Worm (Caenorhabditis elegans): ENCODE results near the gene F16H6.7.

F16H6.7 gene

DNA sequence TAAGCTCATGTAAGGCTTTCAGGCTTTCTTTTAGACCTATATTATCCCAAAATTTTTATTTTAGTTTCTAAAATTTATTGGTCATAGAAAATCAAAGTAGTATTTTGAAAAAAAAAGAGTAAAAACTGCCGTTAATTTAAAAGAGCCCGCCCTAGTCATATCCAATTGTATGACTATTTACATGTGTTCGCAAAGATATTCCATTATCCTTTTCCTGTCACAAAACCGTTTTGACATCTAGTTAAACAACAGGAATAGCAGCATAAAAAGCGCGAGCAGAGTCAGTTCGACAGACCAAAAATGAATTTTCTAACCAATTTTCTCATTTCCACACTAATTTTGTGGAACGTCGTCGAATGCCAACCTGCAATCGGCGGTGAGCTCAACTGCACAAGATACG lies 14.0 kb downstream of the F16H6.7 start, which contains the start of gene F16H6.3:
Gene F16H6.3 (plus strand): TSS at position 301 of the 400 bp plus-strand sequence.
- TF ChIP-seq sea-1 (GFP tag; conservative IDR thresholded peaks at IDR 0.05) (no peak), tra-4 (tag; optimal IDR thresholded peaks at IDR 0.05) (no peak), ceh-13 (GFP tag; optimal IDR thresholded peaks at IDR 0.05) (no peak), aly-1 (tag; optimal IDR thresholded peaks at IDR 0.05) (no peak), F13C5.2 (tag; optimal IDR thresholded peaks at IDR 0.05) (no peak), tbx-37 (GFP tag; conservative IDR thresholded peaks at IDR 0.05) (no peak), scrt-1 (GFP tag; IDR thresholded peaks at IDR 0.05) (no peak)

DNA sequence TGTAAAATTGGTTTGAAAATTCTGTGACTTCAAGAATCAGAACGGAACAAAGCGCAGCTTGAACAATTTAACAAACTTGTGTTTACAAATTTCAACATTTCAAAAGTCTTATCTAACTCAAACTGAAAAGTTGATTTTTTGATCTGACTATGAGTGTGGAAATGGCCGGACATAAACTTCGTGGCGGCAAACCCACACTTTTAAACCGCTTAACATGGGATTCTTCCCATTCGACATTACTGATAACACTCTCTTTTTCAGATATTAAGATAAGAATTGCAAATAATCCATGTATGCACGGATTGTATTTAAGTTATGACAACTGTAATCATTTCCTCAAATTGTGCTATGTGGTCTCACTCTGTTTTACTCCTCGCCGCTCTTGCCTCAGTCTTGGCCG lies 17.8 kb downstream of the F16H6.7 start, which contains the start of gene clec-42:
Gene clec-42 (plus strand): TSS at position 285 of the 400 bp plus-strand sequence.
- TF ChIP-seq hnd-1 (tag; optimal IDR thresholded peaks at IDR 0.05) (no peak), flt-1 (GFP tag; IDR thresholded peaks at IDR 0.05) (no peak), ceh-36 (tag; optimal IDR thresholded peaks at IDR 0.05) (no peak), sea-1 (GFP tag; conservative IDR thresholded peaks at IDR 0.05) (no peak), tra-4 (tag; optimal IDR thresholded peaks at IDR 0.05) (no peak), hmg-4 (GFP tag; optimal IDR thresholded peaks at IDR 0.05) (no peak), ama-1 (optimal IDR thresholded peaks at IDR 0.05) (no peak)

DNA sequence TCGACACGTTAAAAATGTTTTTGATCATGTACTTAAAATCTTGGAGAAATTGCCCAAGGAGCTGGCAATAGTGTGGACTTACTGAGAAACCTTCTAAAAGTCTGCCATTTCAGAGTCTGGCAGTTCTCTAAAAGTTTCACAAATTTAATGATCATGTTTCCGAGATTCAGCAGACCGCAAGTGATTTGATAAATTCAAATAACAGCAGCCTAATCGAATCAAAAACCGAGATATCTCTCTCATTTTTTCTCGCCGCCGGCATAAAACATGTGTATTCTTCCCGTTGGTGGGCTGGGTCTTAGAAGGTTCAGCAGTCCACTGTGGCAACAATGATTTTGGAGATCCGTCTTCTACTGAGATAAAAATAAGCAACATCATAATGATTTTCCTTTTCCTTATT lies 19.8 kb downstream of the F16H6.7 start, which contains the start of gene clec-246:
Gene clec-246 (plus strand): TSS at position 301 of the 400 bp plus-strand sequence.
- TF ChIP-seq hmbx-1 (tag; optimal IDR thresholded peaks at IDR 0.05) (no peak), B0310.2 (tag; optimal IDR thresholded peaks at IDR 0.05) (no peak), F13C5.2 (tag; optimal IDR thresholded peaks at IDR 0.05) (no peak), hmg-4 (GFP tag; optimal IDR thresholded peaks at IDR 0.05) (no peak), tra-4 (tag; optimal IDR thresholded peaks at IDR 0.05) (no peak), pes-1 (GFP tag; IDR thresholded peaks at IDR 0.05) (no peak), aly-1 (tag; optimal IDR thresholded peaks at IDR 0.05) (no peak), tbx-37 (GFP tag; conservative IDR thresholded peaks at IDR 0.05) (no peak), scrt-1 (GFP tag; IDR thresholded peaks at IDR 0.05) (no peak), sea-1 (GFP tag; conservative IDR thresholded peaks at IDR 0.05) (no peak), flt-1 (GFP tag; IDR thresholded peaks at IDR 0.05) (no peak), ceh-36 (tag; optimal IDR thresholded peaks at IDR 0.05) (no peak), ceh-13 (GFP tag; optimal IDR thresholded peaks at IDR 0.05) (no peak), tbx-11 (GFP tag; IDR thresholded peaks at IDR 0.05) (no peak), ama-1 (optimal IDR thresholded peaks at IDR 0.05) (no peak), ets-7 (tag; optimal IDR thresholded peaks at IDR 0.05) (no peak), hnd-1 (tag; optimal IDR thresholded peaks at IDR 0.05) (no peak)

DNA sequence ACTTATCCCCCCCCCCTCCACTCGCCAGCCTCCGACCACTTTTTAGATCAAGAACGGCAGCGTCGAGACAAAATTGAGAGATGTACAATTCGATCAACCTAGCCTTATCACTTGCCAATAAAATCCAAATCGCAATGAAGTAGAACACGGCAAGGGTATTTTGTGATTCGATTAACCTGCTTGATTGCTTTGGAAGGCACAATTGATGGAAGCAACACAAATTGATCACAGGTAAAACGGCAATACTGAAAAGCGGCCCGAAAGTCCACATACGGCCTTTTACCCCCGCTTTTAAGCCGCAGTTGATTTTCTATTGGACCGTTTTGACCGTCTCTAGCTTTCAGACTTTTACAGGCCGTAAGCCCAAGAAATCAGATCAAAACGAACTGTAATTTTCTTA lies 20.6 kb downstream of the F16H6.7 start, which contains the start of gene clec-245:
Gene clec-245 (minus strand): TSS at position 101 of the 400 bp plus-strand sequence.
- TF ChIP-seq ceh-36 (tag; optimal IDR thresholded peaks at IDR 0.05) = no peak
- TF ChIP-seq hmbx-1 (tag; optimal IDR thresholded peaks at IDR 0.05) = no peak
- TF ChIP-seq tbx-37 (GFP tag; conservative IDR thresholded peaks at IDR 0.05) = no peak
- no peak for TF ChIP-seq F13C5.2 (tag; optimal IDR thresholded peaks at IDR 0.05)
- TF ChIP-seq tbx-11 (GFP tag; IDR thresholded peaks at IDR 0.05) = no peak
- no peak for TF ChIP-seq aly-1 (tag; optimal IDR thresholded peaks at IDR 0.05)
- TF ChIP-seq hnd-1 (tag; optimal IDR thresholded peaks at IDR 0.05) = no peak
- TF ChIP-seq B0310.2 (tag; optimal IDR thresholded peaks at IDR 0.05) = no peak
- TF ChIP-seq scrt-1 (GFP tag; IDR thresholded peaks at IDR 0.05) = no peak
- no peak for TF ChIP-seq hmg-4 (GFP tag; optimal IDR thresholded peaks at IDR 0.05)
- no peak for TF ChIP-seq pes-1 (GFP tag; IDR thresholded peaks at IDR 0.05)
- no peak for TF ChIP-seq flt-1 (GFP tag; IDR thresholded peaks at IDR 0.05)
- TF ChIP-seq ceh-13 (GFP tag; optimal IDR thresholded peaks at IDR 0.05) = no peak
- no peak for TF ChIP-seq ama-1 (optimal IDR thresholded peaks at IDR 0.05)

DNA sequence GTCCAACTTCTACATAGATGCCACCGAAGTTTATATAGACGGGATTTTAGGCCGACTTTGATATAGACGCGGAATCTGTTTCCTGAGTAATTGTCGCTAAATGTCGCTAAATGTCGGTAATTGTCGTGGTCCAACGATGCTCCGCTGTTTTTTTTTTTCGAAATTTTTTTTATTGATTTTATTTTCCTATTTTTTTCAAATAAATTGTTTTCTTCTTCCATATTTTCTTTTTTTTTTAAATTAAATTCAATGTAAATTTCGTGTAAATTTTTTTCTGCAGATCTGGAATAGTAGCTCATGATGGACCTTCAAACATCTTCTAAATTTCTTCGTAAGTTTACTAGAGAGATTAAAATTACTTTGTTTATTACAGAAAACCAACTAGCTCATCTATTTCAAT lies 24.1 kb downstream of the F16H6.7 start, which contains the start of gene C31G12.3:
Gene C31G12.3 (plus strand): TSS at position 301 of the 400 bp plus-strand sequence.
- no peak for TF ChIP-seq tbx-37 (GFP tag; conservative IDR thresholded peaks at IDR 0.05)
- no peak for TF ChIP-seq F13C5.2 (tag; optimal IDR thresholded peaks at IDR 0.05)
- no peak for TF ChIP-seq flt-1 (GFP tag; IDR thresholded peaks at IDR 0.05)
- TF ChIP-seq sea-1 (GFP tag; conservative IDR thresholded peaks at IDR 0.05) = no peak
- no peak for TF ChIP-seq tbx-11 (GFP tag; IDR thresholded peaks at IDR 0.05)
- TF ChIP-seq ceh-13 (GFP tag; optimal IDR thresholded peaks at IDR 0.05) = no peak
- no peak for TF ChIP-seq hmg-4 (GFP tag; optimal IDR thresholded peaks at IDR 0.05)
- TF ChIP-seq scrt-1 (GFP tag; IDR thresholded peaks at IDR 0.05) = no peak
- no peak for TF ChIP-seq B0310.2 (tag; optimal IDR thresholded peaks at IDR 0.05)
- no peak for TF ChIP-seq hnd-1 (tag; optimal IDR thresholded peaks at IDR 0.05)
- no peak for TF ChIP-seq tra-4 (tag; optimal IDR thresholded peaks at IDR 0.05)
- no peak for TF ChIP-seq ama-1 (optimal IDR thresholded peaks at IDR 0.05)

DNA sequence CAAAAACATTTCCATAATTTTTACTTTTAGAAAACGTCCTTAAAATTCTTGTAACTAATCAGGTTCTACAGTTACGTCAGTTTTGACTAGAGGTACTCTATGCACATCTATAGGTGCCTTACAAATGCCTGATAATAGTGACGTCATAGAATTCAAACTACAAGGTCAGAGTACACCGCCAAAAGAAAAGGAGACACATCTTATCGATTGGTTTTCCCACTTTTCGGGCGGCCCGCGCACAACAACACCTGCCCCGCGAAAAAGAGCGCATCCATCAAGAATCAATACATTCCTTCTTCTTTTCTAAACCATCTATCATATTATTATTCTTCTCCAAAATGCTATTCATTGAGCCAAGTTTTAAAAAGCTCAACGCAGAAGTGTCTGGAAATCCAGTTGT lies 29.3 kb downstream of the F16H6.7 start, which contains the start of gene C31G12.1:
Gene C31G12.1 (plus strand): TSS at position 301 of the 400 bp plus-strand sequence.
- no peak for TF ChIP-seq sea-1 (GFP tag; conservative IDR thresholded peaks at IDR 0.05)
- TF ChIP-seq tbx-37 (GFP tag; conservative IDR thresholded peaks at IDR 0.05) = no peak
- TF ChIP-seq tbx-11 (GFP tag; IDR thresholded peaks at IDR 0.05) = no peak
- no peak for TF ChIP-seq B0310.2 (tag; optimal IDR thresholded peaks at IDR 0.05)
- TF ChIP-seq hmg-4 (GFP tag; optimal IDR thresholded peaks at IDR 0.05) = no peak
- TF ChIP-seq ceh-13 (GFP tag; optimal IDR thresholded peaks at IDR 0.05) = no peak
- TF ChIP-seq F13C5.2 (tag; optimal IDR thresholded peaks at IDR 0.05) = no peak
- no peak for TF ChIP-seq ets-7 (tag; optimal IDR thresholded peaks at IDR 0.05)
- no peak for TF ChIP-seq ama-1 (optimal IDR thresholded peaks at IDR 0.05)
- TF ChIP-seq pes-1 (GFP tag; IDR thresholded peaks at IDR 0.05) = no peak
- TF ChIP-seq scrt-1 (GFP tag; IDR thresholded peaks at IDR 0.05) = no peak
- TF ChIP-seq flt-1 (GFP tag; IDR thresholded peaks at IDR 0.05) = no peak
- TF ChIP-seq hnd-1 (tag; optimal IDR thresholded peaks at IDR 0.05) = no peak
- TF ChIP-seq hmbx-1 (tag; optimal IDR thresholded peaks at IDR 0.05) = no peak
- TF ChIP-seq ceh-36 (tag; optimal IDR thresholded peaks at IDR 0.05) = no peak
- TF ChIP-seq aly-1 (tag; optimal IDR thresholded peaks at IDR 0.05) = no peak
- no peak for TF ChIP-seq tra-4 (tag; optimal IDR thresholded peaks at IDR 0.05)

DNA sequence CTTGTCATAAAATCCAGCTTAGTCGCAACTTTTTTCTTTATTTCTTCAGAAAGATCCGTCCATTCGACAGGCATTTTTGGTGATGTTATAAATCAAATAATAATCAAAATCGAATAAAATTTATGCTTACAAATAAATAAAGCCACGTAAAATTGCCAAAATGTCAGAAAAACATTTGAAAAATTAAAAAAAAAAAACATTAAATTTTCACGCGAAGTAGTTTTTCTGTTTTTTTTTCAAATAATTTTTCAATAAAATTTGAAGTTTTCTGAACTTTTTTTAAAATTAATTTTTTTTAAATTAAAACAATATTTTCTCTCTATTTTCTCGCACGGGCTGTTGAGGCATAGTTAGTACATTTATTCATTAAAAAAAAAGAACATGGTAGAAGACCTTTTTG lies 30.3 kb downstream of the F16H6.7 start, which contains the start of gene C31G12.4:
Gene C31G12.4 (minus strand): TSS at position 101 of the 400 bp plus-strand sequence.
- TF ChIP-seq ets-7 (tag; optimal IDR thresholded peaks at IDR 0.05) (no peak), tbx-37 (GFP tag; conservative IDR thresholded peaks at IDR 0.05) (no peak), hmbx-1 (tag; optimal IDR thresholded peaks at IDR 0.05) (no peak), flt-1 (GFP tag; IDR thresholded peaks at IDR 0.05) (no peak), aly-1 (tag; optimal IDR thresholded peaks at IDR 0.05) (no peak), ceh-13 (GFP tag; optimal IDR thresholded peaks at IDR 0.05) (no peak), tbx-11 (GFP tag; IDR thresholded peaks at IDR 0.05) (no peak)
